Fruit fly (Drosophila melanogaster): ENCODE measurements around the gene Myt1.

Myt1 gene

dm6 chr3L:5793967-5794366 is 14.6 kb upstream of the Myt1 start, which contains the start of gene Bre1 (continued):
- TF ChIP-seq CG33213 (GFP tag; optimal IDR thresholded peaks at IDR 0.05), result no peak
- no peak for TF ChIP-seq chif (GFP tag; optimal IDR thresholded peaks at IDR 0.05)
- no peak for TF ChIP-seq Ravus (GFP tag; IDR thresholded peaks at IDR 0.05)
- no peak for TF ChIP-seq Awh (GFP tag; IDR thresholded peaks at IDR 0.05)
- no peak for TF ChIP-seq pros (GFP tag; optimal IDR thresholded peaks at IDR 0.05)
- no peak for TF ChIP-seq lov (optimal IDR thresholded peaks at IDR 0.05)
- no peak for TF ChIP-seq lov (GFP tag; IDR thresholded peaks at IDR 0.05)
- no peak for TF ChIP-seq CG16779 (GFP tag; IDR thresholded peaks at IDR 0.05)
- TF ChIP-seq HmgD (GFP tag; optimal IDR thresholded peaks at IDR 0.05), result no peak
- TF ChIP-seq amos (GFP tag; IDR thresholded peaks at IDR 0.05; ENCODE audit: partially characterized antibody), result peak; percentile 85
- TF ChIP-seq CG10654 (GFP tag; optimal IDR thresholded peaks at IDR 0.05), result no peak
- no peak for TF ChIP-seq CG11696 (GFP tag; IDR thresholded peaks at IDR 0.05)
- peak; percentile 58; the same call in 2 of the 3 replicates for TF ChIP-seq zen2 (GFP tag; IDR thresholded peaks at IDR 0.05; ENCODE audit: partially characterized antibody)
- TF ChIP-seq dm (GFP tag; optimal IDR thresholded peaks at IDR 0.05), result peak; percentile 33
- TF ChIP-seq eyg (GFP tag; optimal IDR thresholded peaks at IDR 0.05), result no peak
- no peak for TF ChIP-seq CG2120 (GFP tag; optimal IDR thresholded peaks at IDR 0.05)
- peak; percentile 34 for TF ChIP-seq Fer1 (GFP tag; optimal IDR thresholded peaks at IDR 0.05)
- no peak for TF ChIP-seq CG4730 (GFP tag; IDR thresholded peaks at IDR 0.05)
- no peak for TF ChIP-seq CG2202 (tag; optimal IDR thresholded peaks at IDR 0.05)
- no peak for TF ChIP-seq CG8359 (GFP tag; optimal IDR thresholded peaks at IDR 0.05; ENCODE audit: borderline replicate concordance)
- no peak for TF ChIP-seq CG9876 (GFP tag; optimal IDR thresholded peaks at IDR 0.05)
- TF ChIP-seq CG2129 (GFP tag; IDR thresholded peaks at IDR 0.05; ENCODE audit: partially characterized antibody), result peak; percentile 44; the same call in 1 of the 2 replicates
- TF ChIP-seq Gsc (GFP tag; IDR thresholded peaks at IDR 0.05), result no peak
- TF ChIP-seq abd-A (tag; optimal IDR thresholded peaks at IDR 0.05), result no peak
- TF ChIP-seq CG8089 (GFP tag; optimal IDR thresholded peaks at IDR 0.05), result no peak
- no peak for TF ChIP-seq Ets65A (GFP tag)
- TF ChIP-seq crc (GFP tag; optimal IDR thresholded peaks at IDR 0.05), result no peak
- no peak for TF ChIP-seq CG1832 (GFP tag; optimal IDR thresholded peaks at IDR 0.05)
- TF ChIP-seq Poxn (GFP tag; IDR thresholded peaks at IDR 0.05), result no peak
- TF ChIP-seq Lpt (GFP tag; optimal IDR thresholded peaks at IDR 0.05), result no peak
- TF ChIP-seq CG13123 (GFP tag; optimal IDR thresholded peaks at IDR 0.05), result no peak
- no peak for TF ChIP-seq ems (GFP tag; optimal IDR thresholded peaks at IDR 0.05)
- TF ChIP-seq Doc3 (GFP tag; IDR thresholded peaks at IDR 0.05; ENCODE audit: partially characterized antibody), result peak; percentile 62
- TF ChIP-seq z (GFP tag; IDR thresholded peaks at IDR 0.05), result no peak
- no peak for TF ChIP-seq tgo (GFP tag; IDR thresholded peaks at IDR 0.05)
- no peak for TF ChIP-seq seq (GFP tag; IDR thresholded peaks at IDR 0.05)
- TF ChIP-seq CG9609 (GFP tag; optimal IDR thresholded peaks at IDR 0.05), result no peak
- TF ChIP-seq Meics (GFP tag; optimal IDR thresholded peaks at IDR 0.05), result no peak
- no peak for TF ChIP-seq Hr78 (GFP tag; optimal IDR thresholded peaks at IDR 0.05)
- TF ChIP-seq CG17361 (GFP tag; IDR thresholded peaks at IDR 0.05), result no peak
- no peak for TF ChIP-seq Nf-YB (GFP tag; optimal IDR thresholded peaks at IDR 0.05)
- no peak for TF ChIP-seq CG7745 (tag; optimal IDR thresholded peaks at IDR 0.05)
- no peak for TF ChIP-seq NK7.1 (GFP tag; optimal IDR thresholded peaks at IDR 0.05)
- TF ChIP-seq CG7786 (GFP tag; optimal IDR thresholded peaks at IDR 0.05), result no peak
- TF ChIP-seq stwl (tag; optimal IDR thresholded peaks at IDR 0.05), result peak; percentile 78
- TF ChIP-seq bowl (GFP tag; IDR thresholded peaks at IDR 0.05), result no peak
- TF ChIP-seq rib (GFP tag; IDR thresholded peaks at IDR 0.05), result no peak
- TF ChIP-seq CG18764 (GFP tag; optimal IDR thresholded peaks at IDR 0.05), result no peak
- TF ChIP-seq cwo (GFP tag; optimal IDR thresholded peaks at IDR 0.05), result no peak
- no peak for TF ChIP-seq MTF-1 (GFP tag; optimal IDR thresholded peaks at IDR 0.05; ENCODE audit: borderline replicate concordance)
- TF ChIP-seq Fer3 (tag; optimal IDR thresholded peaks at IDR 0.05), result no peak
- no peak for TF ChIP-seq Spps (tag; optimal IDR thresholded peaks at IDR 0.05)

Measured in whole organism, embryonic.